Fruit fly (Drosophila melanogaster): ENCODE data around the gene lilli.

The lilli gene

dm6 chr2L:2942639-2943038 is 56.9 kb downstream of the lilli start:
- TF ChIP-seq CTCF (optimal IDR thresholded peaks at IDR 0.05) (no peak), CG8478 (optimal IDR thresholded peaks at IDR 0.05) (no peak)

DNA sequence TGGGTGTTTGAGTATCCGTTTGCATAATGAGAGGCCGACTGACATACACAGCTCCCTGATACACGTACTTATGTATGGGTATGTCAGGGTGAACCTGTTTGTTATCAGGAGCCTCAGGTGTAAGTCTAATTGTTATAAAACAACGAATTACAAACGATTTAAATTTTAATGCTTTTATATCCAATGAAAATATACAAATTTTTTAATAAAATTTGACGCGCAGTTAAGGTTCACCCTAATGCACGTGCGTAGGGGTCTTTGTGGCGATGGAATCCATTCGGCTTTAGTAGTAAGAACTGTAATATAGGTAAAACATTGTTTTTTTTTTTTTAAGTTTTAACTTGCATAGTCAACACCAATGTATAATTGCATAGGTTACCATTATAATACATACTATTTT is 58.8 kb downstream of the lilli start:
- TF ChIP-seq CTCF (optimal IDR thresholded peaks at IDR 0.05) (no peak), CG8478 (optimal IDR thresholded peaks at IDR 0.05) (no peak)

- no peak for TF ChIP-seq CG8478 (optimal IDR thresholded peaks at IDR 0.05)
- TF ChIP-seq CTCF (optimal IDR thresholded peaks at IDR 0.05) = peak; percentile 24 to 44
Measured at dm6 chr2L:2945438-2946220, 59.9 kb downstream of the lilli start.

DNA sequence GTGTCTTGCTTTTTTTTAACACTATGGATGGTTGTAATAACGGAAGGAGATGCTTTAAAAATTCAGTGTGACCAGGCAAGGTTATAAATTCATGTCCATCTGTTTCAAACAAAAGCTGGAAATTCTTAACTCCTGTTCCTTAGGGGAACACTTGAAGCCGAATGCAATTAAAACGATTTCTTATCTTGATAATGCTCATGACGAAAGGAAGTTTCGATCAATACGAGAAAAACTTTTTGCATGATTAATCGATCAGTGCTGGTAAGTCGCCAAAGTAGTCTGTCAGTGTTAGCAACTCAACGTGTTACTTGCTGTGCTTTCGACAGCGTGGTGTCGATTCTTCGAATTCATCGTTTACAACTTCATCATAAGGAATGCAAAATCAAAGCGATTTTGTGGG is 68.7 kb downstream of the lilli start, which contains the start of gene Rbp9:
TSS of gene Rbp9 (plus strand) at position 291 of the 400 bp plus-strand sequence.
- TF ChIP-seq CTCF (optimal IDR thresholded peaks at IDR 0.05) (no peak), CG8478 (optimal IDR thresholded peaks at IDR 0.05) (no peak)

- TF ChIP-seq CG8478 (optimal IDR thresholded peaks at IDR 0.05) (no peak), CTCF (optimal IDR thresholded peaks at IDR 0.05) (no peak)
Measured at dm6 chr2L:2955659-2956058, 69.9 kb downstream of the lilli start.

dm6 chr2L:2956358-2956757 is 70.6 kb downstream of the lilli start:
- TF ChIP-seq CTCF (optimal IDR thresholded peaks at IDR 0.05) (no peak), CG8478 (optimal IDR thresholded peaks at IDR 0.05) (no peak)

- TF ChIP-seq CTCF (optimal IDR thresholded peaks at IDR 0.05) (peak; percentile 30 to 51), CG8478 (optimal IDR thresholded peaks at IDR 0.05) (no peak)
Measured at dm6 chr2L:2956992-2957391, 71.3 kb downstream of the lilli start.

DNA sequence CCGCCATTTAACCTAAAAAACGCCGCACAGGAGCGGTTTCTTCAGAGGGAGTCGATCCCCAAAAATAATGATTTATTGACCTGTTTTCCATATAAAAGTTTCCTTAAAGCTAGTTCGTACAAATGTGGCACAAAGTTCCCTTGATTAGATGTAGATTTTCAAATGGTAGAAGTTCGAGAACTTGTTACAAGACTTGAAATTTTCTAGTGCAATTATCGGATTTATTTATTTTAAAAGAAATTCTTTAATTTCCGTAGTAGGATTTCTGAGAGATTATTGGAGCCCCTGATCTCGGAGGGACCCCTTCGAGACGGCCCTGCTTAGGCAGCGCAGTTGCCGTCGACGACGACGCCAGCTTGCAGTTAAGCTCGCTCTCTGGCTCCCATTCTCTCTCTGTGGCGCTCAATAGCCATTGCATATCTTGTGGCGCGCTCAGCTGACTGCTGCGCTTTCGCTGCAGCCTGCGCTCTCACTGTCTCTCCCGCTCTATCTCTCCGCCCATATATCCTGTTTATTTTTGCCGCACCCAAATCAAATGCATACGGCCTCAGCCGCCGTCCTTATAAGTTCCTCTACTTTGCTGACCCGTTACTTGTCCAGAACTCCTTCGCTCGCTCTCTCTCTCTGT is 71.9 kb downstream of the lilli start:
- TF ChIP-seq CG8478 (optimal IDR thresholded peaks at IDR 0.05) (no peak), CTCF (optimal IDR thresholded peaks at IDR 0.05) (no peak)

dm6 chr2L:2958858-2959257 is 73.1 kb downstream of the lilli start:
- no peak for TF ChIP-seq CG8478 (optimal IDR thresholded peaks at IDR 0.05)
- TF ChIP-seq CTCF (optimal IDR thresholded peaks at IDR 0.05) = no peak

DNA sequence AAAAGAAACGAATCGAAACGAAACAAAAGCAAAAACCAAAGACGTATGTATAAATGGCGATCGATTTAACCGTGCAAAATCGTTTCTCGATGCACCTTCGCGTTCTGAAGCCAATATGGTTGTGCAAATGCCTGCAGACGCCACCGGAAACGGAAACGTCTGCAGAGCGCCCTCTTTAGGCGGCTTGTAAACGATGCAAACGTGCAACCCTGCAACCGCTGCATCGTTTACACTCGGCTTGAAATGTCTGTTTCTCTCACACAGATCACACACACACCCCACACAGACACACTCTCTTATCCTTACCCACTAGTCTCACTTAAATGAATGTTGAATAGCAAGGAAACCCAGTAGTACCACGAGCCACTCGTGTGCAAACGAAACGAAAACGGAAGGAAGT is 81.2 kb downstream of the lilli start:
- no peak for TF ChIP-seq CG8478 (optimal IDR thresholded peaks at IDR 0.05)
- TF ChIP-seq CTCF (optimal IDR thresholded peaks at IDR 0.05) = peak; percentile 82 to 89

DNA sequence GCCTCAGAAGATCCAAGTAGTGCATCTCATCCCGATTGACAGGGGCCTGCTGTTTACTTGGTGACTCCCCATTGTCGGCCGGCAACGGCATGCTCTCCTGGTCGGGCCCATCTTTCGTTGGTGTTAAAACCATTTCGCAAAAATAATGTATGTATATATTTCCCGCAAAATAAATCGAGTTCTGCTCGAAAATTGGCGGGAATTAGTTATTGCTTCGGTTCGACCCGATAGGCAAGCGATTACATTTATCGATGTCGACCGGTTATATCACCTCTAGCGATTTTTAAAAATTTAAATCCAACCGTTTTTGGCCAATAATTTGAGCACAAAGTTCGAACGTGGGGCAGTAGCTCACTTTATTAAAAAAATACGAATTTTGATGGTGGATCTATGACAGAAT is 83.7 kb downstream of the lilli start, which contains the start of gene Ts:
TSS of gene Ts (minus strand) at position 201 of the 400 bp plus-strand sequence.
- TF ChIP-seq CTCF (optimal IDR thresholded peaks at IDR 0.05) = no peak
- TF ChIP-seq CG8478 (optimal IDR thresholded peaks at IDR 0.05) = no peak

dm6 chr2L:2972439-2972936 is 86.8 kb downstream of the lilli start, which contains the start of the genes Rrp1 and gammaTub23C:
Gene Rrp1, minus strand, starts transcription at chr2L:2972508.
Gene gammaTub23C, plus strand, starts transcription at chr2L:2972891.
- TF ChIP-seq CG8478 (optimal IDR thresholded peaks at IDR 0.05) (no peak), CTCF (optimal IDR thresholded peaks at IDR 0.05) (no peak)

- TF ChIP-seq CG8478 (optimal IDR thresholded peaks at IDR 0.05) = no peak
- TF ChIP-seq CTCF (optimal IDR thresholded peaks at IDR 0.05) = no peak
Measured at dm6 chr2L:2976829-2977228, 91.1 kb downstream of the lilli start, which contains the start of the genes CG9641 and CG3165. Gene CG9641, minus strand, starts transcription at chr2L:2976862. Gene CG3165, plus strand, starts transcription at chr2L:2977122.

DNA sequence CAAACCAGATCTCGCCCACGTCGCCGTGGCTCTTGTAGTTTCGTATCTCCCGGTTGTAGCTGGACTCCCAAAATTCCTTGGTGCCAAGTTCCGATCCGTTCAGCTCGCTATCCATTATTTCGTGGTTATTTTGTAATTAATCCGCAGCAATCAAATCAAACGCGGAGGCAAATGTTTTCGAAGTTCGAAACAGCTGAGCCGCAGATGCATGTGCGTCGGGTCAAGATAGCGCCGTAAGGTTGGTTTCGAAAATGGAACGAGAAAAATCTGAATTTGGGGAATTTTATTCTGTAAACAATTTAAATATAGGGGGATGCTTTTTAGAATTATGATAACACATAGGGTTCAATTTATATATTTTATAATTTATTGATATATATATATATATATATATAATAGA is 93.4 kb downstream of the lilli start, which contains the start of gene CG9643:
TSS of gene CG9643 (minus strand) at position 198 of the 400 bp plus-strand sequence.
- no peak for TF ChIP-seq CG8478 (optimal IDR thresholded peaks at IDR 0.05)
- no peak for TF ChIP-seq CTCF (optimal IDR thresholded peaks at IDR 0.05)

DNA sequence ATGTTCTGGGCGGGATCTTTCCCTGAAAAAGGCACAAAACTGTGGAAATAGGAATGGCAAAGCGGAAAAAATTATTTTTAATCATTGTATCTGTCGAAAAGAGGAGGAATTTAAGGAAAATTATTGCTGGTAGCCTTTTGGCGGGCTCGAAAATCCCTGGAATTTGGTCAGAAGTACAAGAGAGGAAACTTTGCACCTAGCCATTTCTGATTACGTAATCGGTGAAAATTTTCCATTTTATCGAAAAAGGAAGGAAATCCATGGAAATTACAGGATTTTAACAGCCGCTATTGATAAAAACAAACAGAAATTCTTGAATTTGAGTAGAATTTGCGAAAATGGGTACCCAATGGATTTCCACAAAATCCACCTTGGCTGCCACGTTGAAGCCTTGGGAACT is 101.0 kb downstream of the lilli start:
- no peak for TF ChIP-seq CG8478 (optimal IDR thresholded peaks at IDR 0.05)
- TF ChIP-seq CTCF (optimal IDR thresholded peaks at IDR 0.05) = no peak

Measured in S2 (cell line).